Worm (Caenorhabditis elegans) whole organism, L3 larva: ENCODE measurements around the gene C16C10.13.

ENCODE experiments used
- R02D3.7 ChIP-seq: fragments of 150-350 bp; optimal IDR thresholded peaks from 2 replicates; lab custom pipeline; 2014; ENCODE audit warnings: missing biosample characterization, missing genetic modification characterization
- aly-2 ChIP-seq: fragments of 150-350 bp; optimal IDR thresholded peaks from 2 replicates; lab custom pipeline; 2014; ENCODE audit warnings: missing biosample characterization, missing genetic modification characterization
- ceh-28 ChIP-seq: fragments of 150-350 bp; optimal IDR thresholded peaks from 2 replicates; lab custom pipeline; 2014; ENCODE audit warnings: missing biosample characterization, missing genetic modification reagents, missing genetic modification characterization
- daf-12 ChIP-seq: fragments of 150-350 bp; optimal IDR thresholded peaks from 2 replicates; lab custom pipeline; 2014; ENCODE audit warnings: missing biosample characterization, missing genetic modification reagents, missing genetic modification characterization
- elt-3 ChIP-seq, 3 experiments: fragments of 150-350 bp in 1 of 3; sonication (generic microtip) in 2 of 3; optimal IDR thresholded peaks; 2 replicates in 2 of 3; 4 replicates in 1 of 3; lab custom pipeline; 2014 to 2017; ENCODE audit warnings: missing biosample characterization in 3 of 3, missing genetic modification characterization in 3 of 3
- fkh-10 ChIP-seq: sonication (generic microtip); optimal IDR thresholded peaks from 2 replicates; lab custom pipeline; 2017; ENCODE audit warnings: missing biosample characterization, missing genetic modification reagents, missing genetic modification characterization
- nhr-12 ChIP-seq: fragments of 150-350 bp; optimal IDR thresholded peaks from 2 replicates; lab custom pipeline; 2014; ENCODE audit warnings: missing biosample characterization, missing genetic modification characterization
- nhr-76 ChIP-seq: fragments of 150-350 bp; sonication (generic microtip); optimal IDR thresholded peaks from 5 replicates; lab custom pipeline; 2014; ENCODE audit warnings: missing biosample characterization, missing genetic modification characterization
- pha-4 ChIP-seq: fragments of 150-350 bp; optimal IDR thresholded peaks from 2 replicates; lab custom pipeline; 2014; ENCODE audit warnings: missing biosample characterization, missing genetic modification reagents, missing genetic modification characterization
- unc-62 ChIP-seq: fragments of 150-350 bp; sonication (generic microtip); optimal IDR thresholded peaks from 4 replicates; lab custom pipeline; 2014; ENCODE audit warnings: missing biosample characterization, missing genetic modification reagents, missing genetic modification characterization
- ztf-11 ChIP-seq: fragments of 150-350 bp; optimal IDR thresholded peaks from 2 replicates; lab custom pipeline; 2014; ENCODE audit warnings: missing biosample characterization, missing genetic modification characterization

DNA sequence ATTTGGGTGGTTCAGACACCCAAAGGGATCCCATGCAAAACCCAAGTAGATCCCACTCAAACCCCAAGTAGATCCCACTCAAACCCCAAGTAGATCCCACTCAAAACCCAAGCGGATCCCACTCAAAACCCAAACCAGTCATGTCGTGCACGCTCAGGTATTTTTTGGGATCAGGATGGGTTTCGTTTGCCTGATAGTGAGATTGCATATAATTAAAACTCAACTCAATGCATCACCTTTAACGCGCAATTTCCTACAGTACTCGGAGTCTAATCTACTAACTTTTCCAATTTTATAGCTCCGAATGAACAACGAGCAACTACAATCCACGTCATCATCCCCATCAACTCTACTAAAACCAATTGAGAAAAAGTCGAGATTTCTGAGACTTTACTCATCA, 32.9 kb downstream of the C16C10.13 start, which contains the start of gene phlp-2:
- TF ChIP-seq ceh-28 (tag; lab: Kevin White, UChicago) (no peak), nhr-12 (tag; lab: Kevin White, UChicago) (no peak), R02D3.7 (tag; lab: Kevin White, UChicago) (no peak), unc-62 (no peak), ztf-11 (tag; lab: Kevin White, UChicago) (no peak), aly-2 (no peak), pha-4 (tag; lab: Kevin White, UChicago) (no peak), fkh-10 (GFP tag; lab: Kevin White, UChicago) (no peak), daf-12 (tag; lab: Kevin White, UChicago) (no peak), elt-3 (tag; optimal IDR thresholded peaks at IDR 0.05; lab: Kevin White, UChicago) (no peak), nhr-76 (tag; lab: Kevin White, UChicago) (no peak)
